Worm (Caenorhabditis elegans) whole organism, young adult: Measurements from ENCODE around the gene plg-1.

ENCODE experiments used
- B0019.2 ChIP-seq: fragments of 200-800 bp; sonication (Bioruptor generic); conservative IDR thresholded peaks from 2 replicates; pipeline ENCODE4 v1.3.6; 2022; ENCODE audit warnings: missing genetic modification reagents, missing genetic modification characterization, missing compliant biosample characterization
- F22D6.2 ChIP-seq: sonication (generic microtip); optimal IDR thresholded peaks from 2 replicates; lab custom pipeline; 2016; ENCODE audit warnings: mild to moderate bottlenecking, missing genetic modification characterization, missing compliant biosample characterization
- F37B4.10 ChIP-seq: fragments of 200-800 bp; sonication (Bioruptor generic); IDR thresholded peaks from 2 replicates; pipeline ENCODE4 v1.3.6; 2022; ENCODE audit warnings: missing genetic modification characterization, missing compliant biosample characterization
- F49E8.2 ChIP-seq: sonication (generic microtip); optimal IDR thresholded peaks from 3 replicates; lab custom pipeline; 2017; ENCODE audit warnings: missing genetic modification characterization, mild to moderate bottlenecking, missing compliant biosample characterization, antibody characterized with exemption, moderate library complexity; ENCODE audit not compliant: insufficient read depth
- F55B11.4 ChIP-seq: sonication (generic microtip); optimal IDR thresholded peaks from 2 replicates; lab custom pipeline; 2016; ENCODE audit warnings: missing compliant biosample characterization, missing genetic modification characterization, borderline replicate concordance; ENCODE audit not compliant: insufficient read depth
- F57C9.4 ChIP-seq: sonication (generic microtip); optimal IDR thresholded peaks from 2 replicates; lab custom pipeline; 2017; ENCODE audit warnings: mild to moderate bottlenecking, missing genetic modification characterization, missing compliant biosample characterization
- T26A5.8 ChIP-seq: sonication (generic microtip); optimal IDR thresholded peaks from 2 replicates; lab custom pipeline; 2016; ENCODE audit warnings: missing genetic modification characterization, missing compliant biosample characterization
- Y67H2A.10 ChIP-seq: fragments of 200-800 bp; sonication (Bioruptor generic); conservative IDR thresholded peaks from 2 replicates; pipeline ENCODE4 v1.3.6; 2022; ENCODE audit warnings: missing genetic modification reagents, missing genetic modification characterization, missing compliant biosample characterization
- Y95B8A.8 ChIP-seq: fragments of 200-800 bp; sonication (Bioruptor generic); IDR thresholded peaks from 2 replicates; pipeline ENCODE4 v1.3.6; 2022; ENCODE audit warnings: missing genetic modification reagents, missing genetic modification characterization, missing compliant biosample characterization
- ZK185.1 ChIP-seq: sonication (generic microtip); optimal IDR thresholded peaks from 2 replicates; lab custom pipeline; 2016; ENCODE audit warnings: mild to moderate bottlenecking, missing genetic modification characterization, missing compliant biosample characterization; ENCODE audit not compliant: poor library complexity, severe bottlenecking
- ama-1 ChIP-seq, 3 experiments: fragments of 150-350 bp in 1 of 3; sonication (generic microtip) in 2 of 3; optimal IDR thresholded peaks; 2 replicates each; lab custom pipeline; 2014 to 2018; ENCODE audit warnings: missing biosample characterization in 2 of 3, missing genetic modification characterization in 2 of 3, missing genetic modification reagents in 2 of 3
- aptf-2 ChIP-seq: fragments of 200-800 bp; sonication (Bioruptor generic); conservative IDR thresholded peaks from 2 replicates; pipeline ENCODE4 v1.3.6; 2022; ENCODE audit warnings: missing genetic modification reagents, missing genetic modification characterization, missing compliant biosample characterization
- ceh-58 ChIP-seq: fragments of 200-800 bp; sonication (Bioruptor generic); IDR thresholded peaks from 2 replicates; pipeline ENCODE4 v1.3.6; 2022; ENCODE audit warnings: missing genetic modification characterization, missing compliant biosample characterization
- ceh-79 ChIP-seq: sonication (generic microtip); optimal IDR thresholded peaks from 2 replicates; lab custom pipeline; 2017; ENCODE audit warnings: mild to moderate bottlenecking, missing genetic modification characterization, missing compliant biosample characterization
- chd-7 ChIP-seq: sonication (generic microtip); optimal IDR thresholded peaks from 2 replicates; lab custom pipeline; 2016; ENCODE audit warnings: mild to moderate bottlenecking, missing genetic modification characterization, moderate library complexity, missing compliant biosample characterization
- die-1 ChIP-seq: sonication (generic microtip); optimal IDR thresholded peaks from 2 replicates; lab custom pipeline; 2016; ENCODE audit warnings: missing genotype, mild to moderate bottlenecking, missing genetic modification characterization, missing compliant biosample characterization
- dox-1 ChIP-seq: fragments of 200-800 bp; sonication (Bioruptor generic); IDR thresholded peaks from 2 replicates; pipeline ENCODE4 v1.3.6; 2022; ENCODE audit warnings: missing genetic modification reagents, missing genetic modification characterization, missing compliant biosample characterization
- dpff-1 ChIP-seq: sonication (generic microtip); optimal IDR thresholded peaks from 2 replicates; lab custom pipeline; 2017; ENCODE audit warnings: mild to moderate bottlenecking, missing genetic modification characterization, missing compliant biosample characterization
- egl-18 ChIP-seq: fragments of 200-800 bp; sonication (Bioruptor generic); IDR thresholded peaks from 2 replicates; pipeline ENCODE4 v1.3.6; 2022; ENCODE audit warnings: missing genetic modification reagents, missing genetic modification characterization, missing compliant biosample characterization
- ets-4 ChIP-seq: fragments of 200-800 bp; sonication (Bioruptor generic); optimal IDR thresholded peaks from 2 replicates; lab custom pipeline; 2018; ENCODE audit warnings: mild to moderate bottlenecking, missing genetic modification characterization, missing compliant biosample characterization
- fkh-3 ChIP-seq: sonication (generic microtip); optimal IDR thresholded peaks from 2 replicates; lab custom pipeline; 2016; ENCODE audit warnings: mild to moderate bottlenecking, missing genetic modification characterization, missing compliant biosample characterization
- him-1 ChIP-seq: sonication (generic microtip); optimal IDR thresholded peaks from 2 replicates; lab custom pipeline; 2016; ENCODE audit warnings: missing genotype, missing genetic modification reagents, missing genetic modification characterization, missing compliant biosample characterization
- hmg-1.2 ChIP-seq: fragments of 200-800 bp; sonication (Bioruptor generic); IDR thresholded peaks from 2 replicates; pipeline ENCODE4 v1.3.6; 2022; ENCODE audit warnings: missing genetic modification reagents, missing genetic modification characterization, missing compliant biosample characterization
- hsf-1 ChIP-seq: fragments of 200-800 bp; sonication (Bioruptor generic); IDR thresholded peaks from 2 replicates; pipeline ENCODE4 v1.3.6; 2022; ENCODE audit warnings: missing genetic modification reagents, missing genetic modification characterization, missing compliant biosample characterization
- let-607 ChIP-seq, 2 experiments: fragments of 200-800 bp in 1 of 2; sonication (Bioruptor generic) in 1 of 2; sonication (generic microtip) in 1 of 2; optimal IDR thresholded peaks; 2 replicates each; lab custom pipeline; 2016 to 2018; ENCODE audit warnings: mild to moderate bottlenecking in 2 of 2, missing compliant biosample characterization in 2 of 2, missing genetic modification characterization in 2 of 2, moderate library complexity in 2 of 2, missing genotype in 1 of 2
- lin-35 ChIP-seq, 3 experiments: fragments of 150-350 bp in 2 of 3; sonication (generic microtip) in 1 of 3; optimal IDR thresholded peaks; 2 replicates each; lab custom pipeline; 2014 to 2018; ENCODE audit warnings: missing biosample characterization in 3 of 3, missing genetic modification characterization in 3 of 3, missing genetic modification reagents in 3 of 3
- lsl-1 ChIP-seq: fragments of 200-800 bp; sonication (Bioruptor generic); optimal IDR thresholded peaks from 2 replicates; lab custom pipeline; 2018; ENCODE audit warnings: mild to moderate bottlenecking, missing genetic modification characterization, moderate library complexity, missing compliant biosample characterization
- lsy-27 ChIP-seq: sonication (generic microtip); optimal IDR thresholded peaks from 2 replicates; lab custom pipeline; 2017; ENCODE audit warnings: missing genetic modification characterization, mild to moderate bottlenecking, missing compliant biosample characterization, antibody characterized with exemption, missing genotype, borderline replicate concordance; ENCODE audit not compliant: insufficient read depth
- madf-3 ChIP-seq: fragments of 200-800 bp; sonication (Bioruptor generic); IDR thresholded peaks from 2 replicates; pipeline ENCODE4 v1.3.6; 2022; ENCODE audit warnings: missing genetic modification reagents, missing genetic modification characterization, missing compliant biosample characterization
- madf-6 ChIP-seq: fragments of 200-800 bp; sonication (Bioruptor generic); IDR thresholded peaks from 2 replicates; pipeline ENCODE4 v1.3.6; 2022; ENCODE audit warnings: missing genetic modification reagents, missing genetic modification characterization, missing compliant biosample characterization
- mcd-1 ChIP-seq: fragments of 200-800 bp; sonication (Bioruptor generic); IDR thresholded peaks from 2 replicates; pipeline ENCODE4 v1.3.6; 2022; ENCODE audit warnings: missing genetic modification reagents, missing genetic modification characterization, missing compliant biosample characterization
- nhr-120 ChIP-seq: fragments of 200-800 bp; sonication (Bioruptor generic); IDR thresholded peaks from 2 replicates; pipeline ENCODE4 v1.3.6; 2022; ENCODE audit warnings: missing genetic modification characterization, missing compliant biosample characterization
- rcor-1 ChIP-seq: fragments of 200-800 bp; sonication (Bioruptor generic); IDR thresholded peaks from 2 replicates; pipeline ENCODE4 v1.3.6; 2022; ENCODE audit warnings: missing genetic modification reagents, missing genetic modification characterization, missing compliant biosample characterization
- rec-8 ChIP-seq, 2 experiments: sonication (generic microtip); optimal IDR thresholded peaks; 2 replicates each; lab custom pipeline; 2016; ENCODE audit warnings: mild to moderate bottlenecking in 2 of 2, missing genetic modification characterization in 2 of 2, missing genetic modification reagents in 2 of 2, missing genotype in 2 of 2, missing biosample characterization in 1 of 2, missing compliant biosample characterization in 1 of 2, moderate library complexity in 1 of 2
- snpc-1.1 ChIP-seq: sonication (generic microtip); optimal IDR thresholded peaks from 2 replicates; lab custom pipeline; 2017; ENCODE audit warnings: missing genetic modification characterization, mild to moderate bottlenecking, missing compliant biosample characterization, antibody characterized with exemption, moderate library complexity, missing genotype, missing genetic modification reagents; ENCODE audit not compliant: insufficient read depth
- somi-1 ChIP-seq: fragments of 200-800 bp; sonication (Bioruptor generic); optimal IDR thresholded peaks from 2 replicates; lab custom pipeline; 2018; ENCODE audit warnings: mild to moderate bottlenecking, missing genetic modification characterization, missing compliant biosample characterization
- sptf-2 ChIP-seq: fragments of 200-800 bp; sonication (Bioruptor generic); optimal IDR thresholded peaks from 2 replicates; lab custom pipeline; 2018; ENCODE audit warnings: mild to moderate bottlenecking, missing genetic modification characterization, missing compliant biosample characterization
- tbp1 ChIP-seq: fragments of 200-800 bp; sonication (Bioruptor generic); optimal IDR thresholded peaks from 2 replicates; lab custom pipeline; 2018; ENCODE audit warnings: mild to moderate bottlenecking, missing genetic modification characterization, missing compliant biosample characterization
- tlf-1 ChIP-seq: fragments of 200-800 bp; sonication (Bioruptor generic); optimal IDR thresholded peaks from 2 replicates; lab custom pipeline; 2018; ENCODE audit warnings: mild to moderate bottlenecking, missing genetic modification characterization, missing compliant biosample characterization
- unc-130 ChIP-seq: sonication (generic microtip); optimal IDR thresholded peaks from 2 replicates; lab custom pipeline; 2016; ENCODE audit warnings: missing genetic modification reagents, missing genetic modification characterization, missing compliant biosample characterization
- unc-62 ChIP-seq: fragments of 150-350 bp; optimal IDR thresholded peaks from 2 replicates; lab custom pipeline; 2014; ENCODE audit warnings: missing biosample characterization, missing genetic modification reagents, missing genetic modification characterization
- xnd-1 ChIP-seq: sonication (generic microtip); optimal IDR thresholded peaks from 2 replicates; lab custom pipeline; 2016; ENCODE audit warnings: missing genotype, missing genetic modification reagents, missing genetic modification characterization, missing compliant biosample characterization
- zim-3 ChIP-seq: sonication (generic microtip); optimal IDR thresholded peaks from 2 replicates; lab custom pipeline; 2017; ENCODE audit warnings: mild to moderate bottlenecking, missing genetic modification characterization, moderate library complexity, missing compliant biosample characterization
- ztf-18 ChIP-seq: sonication (generic microtip); optimal IDR thresholded peaks from 2 replicates; lab custom pipeline; 2016; ENCODE audit warnings: missing genotype, mild to moderate bottlenecking, missing genetic modification characterization, missing compliant biosample characterization
- ztf-22 ChIP-seq: fragments of 200-800 bp; sonication (Bioruptor generic); optimal IDR thresholded peaks from 2 replicates; lab custom pipeline; 2018; ENCODE audit warnings: mild to moderate bottlenecking, missing genetic modification characterization, moderate library complexity, missing compliant biosample characterization
- ztf-28 ChIP-seq: fragments of 200-800 bp; sonication (Bioruptor generic); IDR thresholded peaks from 2 replicates; pipeline ENCODE4 v1.3.6; 2022; ENCODE audit warnings: missing genetic modification reagents, missing genetic modification characterization, missing compliant biosample characterization
- ztf-3 ChIP-seq: fragments of 200-800 bp; sonication (Bioruptor generic); optimal IDR thresholded peaks from 2 replicates; lab custom pipeline; 2018; ENCODE audit warnings: mild to moderate bottlenecking, missing genetic modification characterization, missing compliant biosample characterization

plg-1 gene

DNA sequence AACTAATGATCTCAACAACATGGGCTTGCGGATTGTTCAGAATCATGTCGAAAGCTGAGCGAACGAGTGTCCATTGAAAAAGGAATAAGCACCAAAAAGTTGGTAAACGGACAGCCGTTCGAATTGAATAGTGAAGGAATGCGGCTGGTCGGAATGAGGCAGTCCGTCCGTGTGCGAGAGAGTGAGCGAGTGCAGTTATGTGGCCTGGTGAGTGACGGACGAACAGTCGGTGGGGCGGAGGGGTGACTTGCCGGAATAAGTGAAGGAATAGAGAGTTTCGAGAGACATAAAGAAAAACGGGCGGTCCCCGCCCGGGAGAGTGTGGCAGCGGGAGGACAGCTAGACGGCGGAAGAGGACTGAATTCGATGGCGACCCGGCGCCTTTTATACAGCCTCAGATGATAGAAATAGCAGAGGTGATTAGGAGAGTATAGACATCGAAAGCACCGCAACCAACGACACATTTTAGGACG lies 13.3 kb downstream of the plg-1 start (continued):
- TF ChIP-seq mcd-1 (GFP tag; lab: Robert Waterston, UW) (peak; percentile 78), madf-6 (GFP tag; lab: Robert Waterston, UW) (no peak), ztf-3 (GFP tag; lab: Kevin White, UChicago) (peak; percentile 13), fkh-3 (no peak), dox-1 (peak; percentile 94), tbp1 (GFP tag; lab: Kevin White, UChicago) (peak; percentile 67), F37B4.10 (GFP tag; lab: Robert Waterston, UW) (0 out of 2 replicates have a peak, but pooled peaks have one; percentile 82), ceh-79 (tag; lab: Kevin White, UChicago) (peak; percentile 41), ceh-58 (GFP tag; lab: Robert Waterston, UW) (no peak), ama-1 (optimal IDR thresholded peaks at IDR 0.05; lab: Kevin White, UChicago) (peak; percentile 95), ama-1 (GFP tag; optimal IDR thresholded peaks at IDR 0.05; lab: Kevin White, UChicago) (no peak), F49E8.2 (tag; lab: Kevin White, UChicago) (peak; percentile 14), let-607 (tag; optimal IDR thresholded peaks at IDR 0.05; lab: Kevin White, UChicago) (peak; percentile 47 to 87), tlf-1 (GFP tag; lab: Kevin White, UChicago) (peak; percentile 69), madf-3 (GFP tag; lab: Robert Waterston, UW) (0 out of 2 replicates have a peak, but pooled peaks have one; percentile 28), T26A5.8 (tag; lab: Kevin White, UChicago) (no peak), chd-7 (peak; percentile 82), F22D6.2 (peak; percentile 52), rec-8 (tag; optimal IDR thresholded peaks at IDR 0.05; lab: Kevin White, UChicago) (no peak), Y67H2A.10 (GFP tag; lab: Robert Waterston, UW) (no peak), F55B11.4 (tag; lab: Kevin White, UChicago) (no peak), ztf-28 (no peak), dpff-1 (tag; lab: Kevin White, UChicago) (no peak), F57C9.4 (no peak), Y95B8A.8 (GFP tag; lab: Robert Waterston, UW) (no peak), him-1 (tag; lab: Kevin White, UChicago) (no peak), ztf-22 (GFP tag; lab: Kevin White, UChicago) (peak; percentile 83), ZK185.1 (tag; lab: Kevin White, UChicago) (peak; percentile 52), snpc-1.1 (no peak), somi-1 (GFP tag; lab: Kevin White, UChicago) (peak; percentile 86), hmg-1.2 (GFP tag; lab: Robert Waterston, UW) (peak; percentile 83), ztf-18 (tag; lab: Kevin White, UChicago) (peak; percentile 73), lin-35 (GFP tag; optimal IDR thresholded peaks at IDR 0.05; lab: Kevin White, UChicago) (no peak), aptf-2 (no peak), lsl-1 (no peak), unc-62 (GFP tag; lab: Kevin White, UChicago) (no peak), ets-4 (GFP tag; lab: Kevin White, UChicago) (peak; percentile 93), unc-130 (GFP tag; lab: Kevin White, UChicago) (peak; percentile 16), xnd-1 (tag; lab: Kevin White, UChicago) (no peak), zim-3 (tag; lab: Kevin White, UChicago) (peak; percentile 33), hsf-1 (GFP tag; lab: Robert Waterston, UW) (0 out of 2 replicates have a peak, but pooled peaks have one; percentile 8), B0019.2 (no peak), egl-18 (GFP tag; lab: Robert Waterston, UW) (no peak), die-1 (tag; lab: Kevin White, UChicago) (no peak), nhr-120 (GFP tag; lab: Robert Waterston, UW) (0 out of 2 replicates have a peak, but pooled peaks have one; percentile 85), rcor-1 (GFP tag; lab: Robert Waterston, UW) (0 out of 2 replicates have a peak, but pooled peaks have one; percentile 24), lsy-27 (tag; lab: Kevin White, UChicago) (no peak), sptf-2 (GFP tag; lab: Kevin White, UChicago) (no peak)
